Fruit fly (Drosophila melanogaster) Kc167 (cell line): ENCODE measurements around the gene CG14712.

Experiments
- Myc ChIP-seq: fragments of >200 bp; optimal IDR thresholded peaks from 2 replicates; lab custom pipeline; 2017; ENCODE audit warnings: missing external identifiers
- Sin3A ChIP-seq: fragments of >200 bp; optimal IDR thresholded peaks from 2 replicates; lab custom pipeline; 2018; ENCODE audit warnings: missing external identifiers
- h ChIP-seq: fragments of >200 bp; optimal IDR thresholded peaks from 3 replicates; lab custom pipeline; 2018; ENCODE audit warnings: missing external identifiers
- insv ChIP-seq: fragments of >200 bp; optimal IDR thresholded peaks from 3 replicates; lab custom pipeline; 2018; ENCODE audit warnings: missing external identifiers
- psq ChIP-seq: fragments of >200 bp; optimal IDR thresholded peaks from 2 replicates; lab custom pipeline; 2017; ENCODE audit warnings: missing external identifiers
- ttk ChIP-seq: sonication (Bioruptor generic); optimal IDR thresholded peaks from 2 replicates; lab custom pipeline; 2017; ENCODE audit warnings: missing external identifiers

The CG14712 gene

DNA sequence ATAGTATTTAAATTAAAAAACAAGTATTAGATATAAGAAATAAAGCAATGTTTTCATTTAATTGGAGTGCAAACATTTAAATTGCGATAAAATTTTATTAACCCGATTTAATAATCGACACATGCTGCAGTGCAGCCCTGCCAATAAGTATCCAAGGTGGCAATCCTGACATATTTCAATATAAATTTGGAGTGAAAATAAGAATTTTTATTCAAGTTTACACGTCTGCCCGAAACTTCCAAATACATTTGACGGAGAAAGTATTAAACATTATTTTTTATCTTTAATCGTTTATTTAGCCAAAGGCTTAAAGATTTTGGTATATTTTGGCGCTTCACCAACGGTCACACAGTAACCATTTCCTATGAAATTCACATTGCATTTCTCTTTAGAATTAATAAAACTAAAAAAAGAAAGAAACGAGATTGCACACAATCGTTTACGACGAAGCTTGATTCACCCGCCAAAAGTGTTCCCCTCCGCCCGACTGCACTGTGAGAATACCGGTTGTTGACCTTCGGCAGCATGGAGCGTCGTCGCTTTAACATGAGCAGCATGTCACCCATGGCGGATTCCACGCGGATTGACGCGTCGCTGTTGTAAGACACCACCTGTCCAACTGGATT is at the start of gene CG14712:
Gene CG14712 (plus strand): TSS at position 344 of the 626 bp plus-strand sequence.
- TF ChIP-seq Sin3A (lab: Kevin White, UChicago), result no peak
- TF ChIP-seq insv, result no peak
- no peak for TF ChIP-seq h (lab: Kevin White, UChicago)
- TF ChIP-seq ttk (lab: Kevin White, UChicago), result no peak
- TF ChIP-seq psq, result no peak
- no peak for TF ChIP-seq Myc (lab: Kevin White, UChicago)

DNA sequence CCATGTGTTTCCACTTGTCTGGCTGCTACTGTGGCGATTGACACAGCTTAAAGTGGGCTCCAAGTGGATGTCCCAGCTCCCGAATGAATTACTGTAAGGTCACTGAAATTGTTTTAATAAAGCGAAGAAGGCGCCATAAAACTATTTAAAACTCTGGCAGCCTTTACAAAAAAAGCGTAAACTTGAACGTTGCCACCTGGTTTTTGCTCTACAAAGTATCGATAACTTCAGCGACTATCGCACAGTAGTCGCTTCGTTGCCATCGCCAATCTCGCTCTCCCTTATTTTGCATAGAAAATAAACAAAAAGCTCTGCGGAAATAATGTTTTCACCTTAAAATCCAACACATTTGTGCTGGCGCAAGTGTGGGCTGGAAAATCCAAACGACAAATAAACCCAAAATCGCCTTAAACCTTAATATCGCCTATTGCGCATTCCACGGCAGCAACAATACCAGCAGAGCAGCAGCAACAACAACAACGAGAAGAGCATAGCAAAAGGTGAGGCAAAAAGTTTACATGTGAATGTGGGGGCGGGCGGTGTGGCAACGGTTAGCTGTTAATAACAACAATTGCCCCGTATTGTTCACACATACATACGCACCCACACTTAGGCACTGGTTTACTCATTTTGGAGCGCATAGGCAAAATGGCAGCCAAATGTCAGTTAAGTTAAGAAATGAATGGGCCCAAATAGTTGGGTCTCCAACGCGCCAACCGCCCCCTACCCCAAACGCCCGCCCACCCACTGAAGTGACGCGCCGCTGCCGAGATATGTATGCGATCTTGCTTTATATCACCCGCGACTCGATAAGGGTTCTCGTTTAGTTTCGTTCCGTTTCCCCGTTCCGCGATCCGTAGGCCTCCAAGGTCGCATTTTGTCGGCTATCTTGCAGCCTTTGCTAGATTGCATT is 47.0 kb upstream of the CG14712 start, which contains the start of gene wkd:
Gene wkd (plus strand): TSS at position 237 of the 913 bp plus-strand sequence.
- TF ChIP-seq insv (no peak), h (lab: Kevin White, UChicago) (no peak), Sin3A (lab: Kevin White, UChicago) (no peak), ttk (lab: Kevin White, UChicago) (no peak), Myc (lab: Kevin White, UChicago) (no peak), psq (no peak)

DNA sequence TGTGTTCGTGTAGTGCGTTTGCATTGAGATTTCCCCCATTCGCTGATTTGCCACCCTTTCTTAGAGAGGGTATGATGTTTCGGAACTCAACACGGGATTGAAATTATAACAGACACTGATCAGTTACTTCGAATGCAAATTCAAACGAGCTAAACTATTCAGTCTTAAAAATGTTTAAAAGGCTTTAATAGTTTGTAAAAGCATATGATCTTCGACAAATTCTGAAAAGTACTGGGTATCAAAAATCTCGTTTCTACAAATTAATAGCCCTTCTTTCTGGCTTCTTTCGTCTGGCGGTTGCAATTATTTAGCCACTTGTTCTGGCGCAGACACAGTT is 46.3 kb upstream of the CG14712 start:
- TF ChIP-seq h (lab: Kevin White, UChicago) (no peak), psq (no peak), Sin3A (lab: Kevin White, UChicago) (no peak), insv (no peak), Myc (lab: Kevin White, UChicago) (no peak), ttk (lab: Kevin White, UChicago) (no peak)

- TF ChIP-seq insv (no peak), h (lab: Kevin White, UChicago) (no peak), psq (no peak), Myc (lab: Kevin White, UChicago) (no peak)
Measured at dm6 chr3R:11589764-11590358, 38.7 kb upstream of the CG14712 start, which contains the start of gene CG6791. TSS of gene CG6791 (minus strand) at chr3R:11590146.

DNA sequence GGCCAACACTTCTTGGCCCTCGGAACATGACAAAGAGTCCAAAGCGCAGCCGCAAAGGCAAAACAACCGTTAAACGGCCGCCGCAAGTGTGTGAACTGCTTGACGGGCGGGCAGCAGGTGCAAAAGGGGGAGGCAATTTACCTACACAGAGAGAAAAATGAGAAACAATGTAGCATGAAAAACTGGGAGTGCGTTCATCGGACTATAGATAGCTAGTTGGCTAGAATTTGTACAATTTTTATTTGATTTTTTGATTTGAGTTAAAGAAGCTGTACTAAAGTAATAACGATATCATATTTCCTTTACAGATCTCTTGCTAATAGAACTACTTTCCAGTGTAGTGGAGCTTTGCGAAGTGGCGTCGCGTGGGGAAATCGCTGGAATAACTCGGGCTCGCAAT is 33.0 kb upstream of the CG14712 start:
- TF ChIP-seq h (lab: Kevin White, UChicago) (no peak), Myc (lab: Kevin White, UChicago) (no peak), insv (no peak), Sin3A (lab: Kevin White, UChicago) (no peak), psq (no peak), ttk (lab: Kevin White, UChicago) (no peak)

DNA sequence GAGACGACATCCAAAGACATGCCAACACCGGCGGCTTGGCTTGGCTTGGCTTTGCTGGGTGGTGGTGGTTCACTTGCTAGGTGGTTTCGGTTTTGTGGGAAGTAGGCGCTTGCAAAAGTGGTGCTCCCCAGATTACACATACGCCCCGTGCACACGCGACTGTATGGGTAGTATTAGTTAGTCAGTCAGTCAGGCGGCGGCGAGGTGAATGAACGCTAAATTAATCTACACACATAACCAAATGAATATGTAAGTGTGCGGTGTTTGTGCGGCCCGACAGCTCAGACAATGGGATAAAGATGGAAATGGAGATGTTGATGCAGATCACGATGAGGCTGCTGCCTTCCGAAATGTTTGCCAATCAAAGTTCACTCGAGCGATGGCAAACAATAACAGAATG is 25.4 kb upstream of the CG14712 start:
- TF ChIP-seq Sin3A (lab: Kevin White, UChicago) (no peak), insv (no peak), ttk (lab: Kevin White, UChicago) (no peak)

DNA sequence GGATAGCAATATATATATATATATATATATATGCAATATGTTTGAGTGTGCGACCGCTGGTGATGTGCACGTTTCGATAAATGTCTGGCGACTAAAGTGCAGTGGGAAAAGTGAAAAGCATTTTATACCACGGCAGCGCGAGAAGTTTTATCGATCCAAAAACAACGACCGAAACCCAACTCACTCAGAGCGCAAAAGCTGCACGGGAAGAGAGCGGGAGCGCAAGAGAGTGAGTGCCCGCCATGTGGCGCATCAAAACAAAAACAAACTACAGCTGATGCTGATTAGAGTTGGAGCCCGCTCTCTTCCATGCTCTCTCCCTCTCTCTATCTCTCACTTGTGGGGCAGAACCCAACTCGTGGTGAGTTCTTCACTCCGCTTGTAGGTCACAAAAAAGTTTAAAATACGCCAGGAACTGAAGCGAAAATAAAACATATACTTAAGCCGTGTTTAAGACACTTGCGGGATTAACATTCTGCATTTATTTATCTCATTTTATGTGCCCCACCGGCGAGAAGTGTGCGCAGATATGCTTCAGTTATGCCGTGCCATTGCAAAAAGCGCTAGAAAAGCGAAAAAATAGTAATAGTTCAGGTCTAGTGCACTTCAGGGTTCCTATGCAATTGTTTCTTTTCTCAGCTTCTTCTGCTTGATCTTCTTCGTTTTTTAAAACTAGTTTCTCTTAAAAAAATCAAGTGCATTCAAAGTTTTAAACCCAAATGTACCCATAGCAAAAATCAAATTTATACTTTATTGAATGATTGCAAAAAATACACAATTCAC is 23.7 kb upstream of the CG14712 start:
- TF ChIP-seq Sin3A (lab: Kevin White, UChicago), result no peak
- TF ChIP-seq psq, result no peak
- TF ChIP-seq insv, result no peak
- no peak for TF ChIP-seq Myc (lab: Kevin White, UChicago)
- no peak for TF ChIP-seq ttk (lab: Kevin White, UChicago)
- no peak for TF ChIP-seq h (lab: Kevin White, UChicago)

DNA sequence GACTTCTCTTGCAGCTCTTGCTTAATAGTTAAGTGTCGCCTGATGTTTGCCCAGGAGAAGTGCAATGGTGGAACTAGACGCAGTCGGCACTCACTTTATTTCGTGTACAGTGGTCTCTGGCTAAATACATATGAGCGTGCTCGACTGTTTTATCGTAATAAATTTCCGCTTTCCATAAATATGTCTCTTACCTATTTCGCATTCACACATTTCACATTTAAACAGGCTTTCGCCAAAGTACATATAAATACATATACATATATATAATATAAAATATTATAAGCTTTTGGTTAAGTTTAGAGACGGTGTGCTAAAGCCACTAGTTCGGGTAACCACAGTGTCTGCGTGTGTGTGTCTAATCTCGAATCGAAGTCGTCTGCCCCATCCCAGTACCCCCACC is 21.9 kb upstream of the CG14712 start:
- no peak for TF ChIP-seq h (lab: Kevin White, UChicago)
- no peak for TF ChIP-seq psq
- no peak for TF ChIP-seq ttk (lab: Kevin White, UChicago)
- TF ChIP-seq Myc (lab: Kevin White, UChicago), result no peak
- no peak for TF ChIP-seq Sin3A (lab: Kevin White, UChicago)
- no peak for TF ChIP-seq insv

DNA sequence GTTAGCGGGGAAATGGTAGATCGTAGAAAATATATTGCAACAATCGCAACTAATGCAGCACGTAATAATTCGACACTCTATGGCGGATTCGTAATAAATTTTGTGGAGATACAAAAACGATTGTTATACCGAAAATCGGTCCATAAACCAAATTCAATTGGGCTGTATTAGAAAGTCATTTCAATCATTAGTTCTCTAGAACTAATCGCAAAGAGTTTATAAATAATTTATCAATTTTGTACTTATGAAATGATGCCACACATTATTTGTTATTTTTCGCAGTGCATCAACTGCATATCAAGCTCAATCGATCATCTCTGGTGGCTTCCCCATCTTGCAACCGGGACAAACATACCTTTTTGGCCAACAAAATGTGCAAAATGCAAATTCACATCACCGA is 16.1 kb upstream of the CG14712 start:
- TF ChIP-seq insv (no peak), psq (no peak), ttk (lab: Kevin White, UChicago) (no peak), Myc (lab: Kevin White, UChicago) (no peak), h (lab: Kevin White, UChicago) (no peak), Sin3A (lab: Kevin White, UChicago) (no peak)

- TF ChIP-seq ttk (lab: Kevin White, UChicago) (no peak), insv (no peak), Myc (lab: Kevin White, UChicago) (no peak), Sin3A (lab: Kevin White, UChicago) (no peak), psq (no peak), h (lab: Kevin White, UChicago) (no peak)
Measured at dm6 chr3R:11613252-11614036, 15.1 kb upstream of the CG14712 start.

DNA sequence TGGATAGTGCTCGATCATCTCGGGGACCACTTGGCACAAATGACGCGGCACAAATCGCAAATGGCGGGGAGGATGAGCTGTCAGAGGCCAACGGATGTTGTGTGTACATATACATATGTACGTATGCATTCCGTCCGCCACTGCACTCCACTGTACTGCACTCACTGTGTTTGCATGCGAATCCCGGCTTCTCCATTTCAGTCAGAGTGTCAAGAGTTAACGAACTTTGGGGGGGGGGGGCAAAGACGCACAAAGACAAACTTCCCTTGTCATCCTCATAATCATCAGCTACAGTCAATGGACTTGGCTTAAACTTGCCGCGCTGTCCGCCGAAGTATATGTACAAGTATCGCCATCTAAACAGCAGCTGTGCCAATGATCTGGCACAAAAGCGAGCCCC is 14.5 kb upstream of the CG14712 start:
- TF ChIP-seq ttk (lab: Kevin White, UChicago), result no peak
- no peak for TF ChIP-seq Sin3A (lab: Kevin White, UChicago)
- no peak for TF ChIP-seq psq
- no peak for TF ChIP-seq h (lab: Kevin White, UChicago)
